Worm (Caenorhabditis elegans) whole organism, L4/young adult: Measurements from ENCODE around the gene F26G1.3.

Source experiments
- W03F9.2 ChIP-seq: fragments of 150-350 bp; optimal IDR thresholded peaks from 2 replicates; lab custom pipeline; 2014; ENCODE audit warnings: missing biosample characterization, missing genetic modification characterization
- dao-5 ChIP-seq: sonication (generic microtip); optimal IDR thresholded peaks from 2 replicates; lab custom pipeline; 2016; ENCODE audit warnings: missing genotype, missing genetic modification characterization, moderate library complexity, missing compliant biosample characterization
- him-1 ChIP-seq: sonication (generic microtip); optimal IDR thresholded peaks from 2 replicates; lab custom pipeline; 2016; ENCODE audit warnings: missing genotype, missing genetic modification reagents, missing genetic modification characterization, missing compliant biosample characterization

Gene F26G1.3

DNA sequence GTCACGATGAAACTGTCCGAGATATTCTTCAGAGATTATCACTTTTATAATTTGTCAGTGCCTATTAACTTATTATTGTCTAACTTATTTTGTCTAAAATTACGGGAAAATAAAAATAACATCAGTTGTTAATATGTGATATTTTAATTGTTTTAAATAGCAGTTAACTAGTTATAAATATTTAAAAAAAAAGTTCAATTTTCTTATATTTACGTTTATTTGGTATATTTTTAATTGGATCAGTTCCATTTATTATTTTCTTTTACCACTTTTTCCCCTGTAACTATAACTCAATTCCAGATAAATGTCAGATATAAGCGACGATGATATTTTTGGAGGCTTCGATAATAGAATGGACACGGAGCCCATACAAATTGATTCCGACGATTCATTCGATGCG lies 36.9 kb downstream of the F26G1.3 start, which contains the start of gene C33F10.4:
C33F10.4 (plus strand) TSS at position 301 of the 400 bp plus-strand sequence.
- TF ChIP-seq him-1 (no peak), W03F9.2 (tag; lab: Kevin White, UChicago) (no peak), dao-5 (no peak)

DNA sequence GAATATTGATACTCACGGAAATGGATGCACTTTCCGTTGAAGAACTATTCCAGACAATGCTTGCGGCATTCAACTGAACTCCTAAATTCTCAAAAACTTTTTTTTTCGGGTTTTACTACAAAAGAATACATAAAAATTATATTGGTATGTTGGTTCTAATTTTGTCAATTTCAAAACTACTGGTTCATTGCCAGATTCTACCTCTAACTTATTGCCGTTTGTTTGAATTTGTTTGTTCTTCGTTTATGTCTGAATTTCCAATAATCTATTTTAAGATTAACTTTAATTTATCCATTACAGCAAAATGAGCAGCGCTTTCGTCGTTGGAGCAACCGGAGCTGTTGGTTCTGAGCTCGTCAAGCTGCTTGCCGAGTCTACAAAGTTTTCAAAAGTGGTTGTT lies 38.5 kb downstream of the F26G1.3 start, which contains the start of gene C33F10.14:
C33F10.14 (plus strand) TSS at position 301 of the 400 bp plus-strand sequence.
- TF ChIP-seq him-1, result no peak
- no peak for TF ChIP-seq W03F9.2 (tag; lab: Kevin White, UChicago)
- TF ChIP-seq dao-5, result no peak

DNA sequence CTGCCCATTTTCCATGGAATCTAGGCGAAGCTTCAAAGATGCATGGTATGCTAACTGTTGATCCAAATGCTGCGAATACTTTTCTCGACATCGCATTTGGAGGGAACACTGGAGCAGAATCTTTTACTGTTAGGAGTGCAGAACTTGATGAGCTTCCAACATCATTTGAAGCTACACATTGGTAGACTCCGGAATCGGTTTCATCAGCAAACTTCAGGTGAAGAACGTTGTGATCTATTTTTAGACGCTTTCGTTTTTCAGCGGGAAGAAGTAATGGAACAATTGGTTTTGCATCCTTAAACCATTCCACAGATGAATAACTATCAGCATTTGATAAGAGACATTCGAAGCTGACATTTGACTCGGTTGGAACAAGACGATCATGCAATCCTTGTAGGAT lies 42.0 kb downstream of the F26G1.3 start:
- no peak for TF ChIP-seq W03F9.2 (tag; lab: Kevin White, UChicago)
- no peak for TF ChIP-seq him-1
- no peak for TF ChIP-seq dao-5

DNA sequence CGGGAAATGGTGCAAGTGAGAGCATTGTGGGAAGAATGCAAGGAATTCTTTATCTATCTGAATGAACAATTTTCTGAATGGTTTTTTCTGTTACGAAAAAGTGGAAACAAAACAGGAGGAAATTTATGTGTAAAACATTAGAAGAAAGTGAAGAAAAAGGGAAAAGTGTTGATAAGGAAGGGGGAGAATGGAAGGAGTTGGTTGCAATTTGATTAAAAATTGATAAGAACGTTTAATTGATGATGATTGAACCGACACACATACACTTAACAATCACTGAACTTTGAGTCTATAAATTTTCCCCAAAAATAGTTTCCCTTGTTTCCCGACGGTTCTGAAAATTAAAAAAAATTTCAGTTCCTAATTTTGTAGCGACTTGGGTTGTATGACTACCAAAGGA lies 44.4 kb downstream of the F26G1.3 start:
- no peak for TF ChIP-seq him-1
- TF ChIP-seq dao-5, result no peak
- no peak for TF ChIP-seq W03F9.2 (tag; lab: Kevin White, UChicago)

DNA sequence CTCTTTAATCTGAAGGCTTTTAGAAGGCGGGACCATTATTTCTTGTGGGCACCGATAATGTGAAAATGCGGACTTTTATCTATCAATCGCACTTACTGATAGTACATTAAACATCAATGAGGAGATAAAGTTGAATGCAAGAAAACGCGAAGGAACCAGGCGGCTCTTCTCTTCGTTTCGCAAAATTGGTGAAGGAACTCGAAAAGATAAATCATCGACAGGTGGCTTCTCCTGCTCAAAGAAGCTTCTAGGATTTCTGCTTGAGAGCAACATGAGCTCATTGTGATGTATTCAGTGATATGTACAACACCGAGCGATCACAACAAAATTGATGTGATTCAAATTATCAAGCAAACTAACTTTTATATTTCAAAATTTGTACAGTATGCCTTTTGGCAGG lies 47.2 kb downstream of the F26G1.3 start:
- no peak for TF ChIP-seq dao-5
- no peak for TF ChIP-seq W03F9.2 (tag; lab: Kevin White, UChicago)
- TF ChIP-seq him-1, result no peak

DNA sequence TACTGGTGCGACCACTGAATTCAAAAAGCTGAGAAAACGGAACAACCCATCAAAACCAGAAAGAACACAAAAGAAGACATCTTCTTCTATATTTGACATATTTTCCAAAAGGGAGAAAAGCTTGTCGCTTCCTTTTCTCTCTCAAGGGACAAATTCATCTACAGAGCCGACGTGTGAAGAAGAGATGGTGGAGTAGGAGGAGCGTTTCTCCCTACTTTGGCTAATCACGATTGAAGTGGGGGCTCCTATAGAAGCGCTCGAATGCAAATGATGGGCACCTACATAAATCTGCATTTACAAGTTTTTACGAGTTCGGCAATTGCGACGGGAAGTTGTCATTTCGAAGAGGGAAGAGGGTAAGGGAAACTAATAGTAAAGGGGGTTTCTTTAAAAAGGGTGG lies 47.7 kb downstream of the F26G1.3 start:
- no peak for TF ChIP-seq dao-5
- no peak for TF ChIP-seq W03F9.2 (tag; lab: Kevin White, UChicago)
- no peak for TF ChIP-seq him-1

DNA sequence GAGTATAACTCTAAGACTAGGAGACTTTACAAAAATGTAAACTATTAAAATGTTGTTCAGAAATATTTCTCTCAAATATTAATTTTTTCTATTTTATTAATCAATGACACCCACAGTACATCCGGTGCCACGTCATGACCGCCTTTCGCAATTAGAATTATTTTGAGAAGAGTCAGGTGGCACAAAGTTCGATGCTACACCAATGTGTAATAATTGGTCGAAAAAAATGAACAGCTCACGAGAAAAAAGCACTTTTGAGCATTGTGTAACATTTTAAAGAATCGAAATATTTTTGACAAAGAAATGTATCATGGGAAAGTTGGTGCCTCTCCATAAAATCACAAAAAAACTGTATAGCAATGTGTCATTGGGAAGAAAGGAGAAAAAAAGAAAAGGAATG lies 48.2 kb downstream of the F26G1.3 start:
- TF ChIP-seq him-1 (no peak), W03F9.2 (tag; lab: Kevin White, UChicago) (no peak), dao-5 (no peak)
